Worm (Caenorhabditis elegans) whole organism, young adult: ENCODE data around the gene immt-1.

ENCODE experiments used
- B0019.2 ChIP-seq: fragments of 200-800 bp; sonication (Bioruptor generic); conservative IDR thresholded peaks from 2 replicates; pipeline ENCODE4 v1.3.6; 2022; ENCODE audit warnings: missing genetic modification reagents, missing genetic modification characterization, missing compliant biosample characterization
- B0035.1 ChIP-seq: sonication (generic microtip); optimal IDR thresholded peaks from 2 replicates; lab custom pipeline; 2016; ENCODE audit warnings: missing genetic modification characterization, mild to moderate bottlenecking, missing compliant biosample characterization, missing genotype, missing genetic modification reagents
- F33H1.4 ChIP-seq: fragments of 200-800 bp; sonication (Bioruptor generic); IDR thresholded peaks from 2 replicates; pipeline ENCODE4 v1.3.6; 2022; ENCODE audit warnings: missing genetic modification reagents, missing genetic modification characterization, missing compliant biosample characterization
- F37B4.10 ChIP-seq: fragments of 200-800 bp; sonication (Bioruptor generic); IDR thresholded peaks from 2 replicates; pipeline ENCODE4 v1.3.6; 2022; ENCODE audit warnings: missing genetic modification characterization, missing compliant biosample characterization
- F39B2.1 ChIP-seq: fragments of 200-800 bp; sonication (Bioruptor generic); IDR thresholded peaks from 2 replicates; pipeline ENCODE4 v1.3.6; 2022; ENCODE audit warnings: missing genetic modification reagents, missing genetic modification characterization, missing compliant biosample characterization
- F49E8.2 ChIP-seq: sonication (generic microtip); optimal IDR thresholded peaks from 3 replicates; lab custom pipeline; 2017; ENCODE audit warnings: missing genetic modification characterization, mild to moderate bottlenecking, missing compliant biosample characterization, antibody characterized with exemption, moderate library complexity; ENCODE audit not compliant: insufficient read depth
- F55B11.4 ChIP-seq: sonication (generic microtip); optimal IDR thresholded peaks from 2 replicates; lab custom pipeline; 2016; ENCODE audit warnings: missing compliant biosample characterization, missing genetic modification characterization, borderline replicate concordance; ENCODE audit not compliant: insufficient read depth
- K12H6.12 ChIP-seq: fragments of 200-800 bp; sonication (Bioruptor generic); optimal IDR thresholded peaks from 2 replicates; lab custom pipeline; 2018; ENCODE audit warnings: mild to moderate bottlenecking, missing genetic modification characterization, missing compliant biosample characterization
- Y53F4B.3 ChIP-seq: fragments of 200-800 bp; sonication (Bioruptor generic); IDR thresholded peaks from 2 replicates; pipeline ENCODE4 v1.3.6; 2022; ENCODE audit warnings: missing genetic modification reagents, missing genetic modification characterization, missing compliant biosample characterization
- Y56A3A.18 ChIP-seq: fragments of 200-800 bp; sonication (Bioruptor generic); IDR thresholded peaks from 2 replicates; pipeline ENCODE4 v1.3.6; 2022; ENCODE audit warnings: missing genetic modification reagents, missing genetic modification characterization, missing compliant biosample characterization
- Y67H2A.10 ChIP-seq: fragments of 200-800 bp; sonication (Bioruptor generic); conservative IDR thresholded peaks from 2 replicates; pipeline ENCODE4 v1.3.6; 2022; ENCODE audit warnings: missing genetic modification reagents, missing genetic modification characterization, missing compliant biosample characterization
- ZK185.1 ChIP-seq: sonication (generic microtip); optimal IDR thresholded peaks from 2 replicates; lab custom pipeline; 2016; ENCODE audit warnings: mild to moderate bottlenecking, missing genetic modification characterization, missing compliant biosample characterization; ENCODE audit not compliant: poor library complexity, severe bottlenecking
- ama-1 ChIP-seq, 3 experiments: fragments of 150-350 bp in 1 of 3; sonication (generic microtip) in 2 of 3; optimal IDR thresholded peaks; 2 replicates each; lab custom pipeline; 2014 to 2018; ENCODE audit warnings: missing biosample characterization in 2 of 3, missing genetic modification characterization in 2 of 3, missing genetic modification reagents in 2 of 3
- aptf-3 ChIP-seq: fragments of 200-800 bp; sonication (Bioruptor generic); IDR thresholded peaks from 2 replicates; pipeline ENCODE4 v1.3.6; 2022; ENCODE audit warnings: missing genetic modification characterization, missing compliant biosample characterization
- atf-7 ChIP-seq: sonication (generic microtip); optimal IDR thresholded peaks from 2 replicates; lab custom pipeline; 2017; ENCODE audit warnings: mild to moderate bottlenecking, missing genetic modification characterization, missing compliant biosample characterization
- cebp-1 ChIP-seq, 2 experiments: fragments of 200-800 bp in 1 of 2; sonication (Bioruptor generic) in 1 of 2; sonication (generic microtip) in 1 of 2; IDR thresholded peaks in 1 of 2; optimal IDR thresholded peaks in 1 of 2; 2 replicates each; pipeline versions ENCODE4 v1.3.6 to Lab custom; 2017 to 2022; ENCODE audit warnings: missing compliant biosample characterization in 2 of 2, missing genetic modification characterization in 2 of 2, mild to moderate bottlenecking in 1 of 2, missing genetic modification reagents in 1 of 2, moderate library complexity in 1 of 2
- cebp-2 ChIP-seq: fragments of 200-800 bp; sonication (Bioruptor generic); IDR thresholded peaks from 2 replicates; pipeline ENCODE4 v1.3.6; 2022; ENCODE audit warnings: missing genetic modification characterization, missing compliant biosample characterization
- ceh-40 ChIP-seq: fragments of 200-800 bp; sonication (Bioruptor generic); IDR thresholded peaks from 2 replicates; pipeline ENCODE4 v1.3.6; 2022; ENCODE audit warnings: missing genetic modification characterization, missing compliant biosample characterization
- ceh-91 ChIP-seq: fragments of 200-800 bp; sonication (Bioruptor generic); IDR thresholded peaks from 2 replicates; pipeline ENCODE4 v1.3.6; 2022; ENCODE audit warnings: missing genetic modification reagents, missing genetic modification characterization, missing compliant biosample characterization
- dox-1 ChIP-seq: fragments of 200-800 bp; sonication (Bioruptor generic); IDR thresholded peaks from 2 replicates; pipeline ENCODE4 v1.3.6; 2022; ENCODE audit warnings: missing genetic modification reagents, missing genetic modification characterization, missing compliant biosample characterization
- egrh-3 ChIP-seq: fragments of 200-800 bp; sonication (Bioruptor generic); IDR thresholded peaks from 2 replicates; pipeline ENCODE4 v1.3.6; 2022; ENCODE audit warnings: missing genetic modification reagents, missing genetic modification characterization, missing compliant biosample characterization
- ekl-4 ChIP-seq: fragments of 200-800 bp; sonication (Bioruptor generic); IDR thresholded peaks from 2 replicates; pipeline ENCODE4 v1.3.6; 2022; ENCODE audit warnings: missing genetic modification reagents, missing genetic modification characterization, missing compliant biosample characterization
- gei-17 ChIP-seq: fragments of 200-800 bp; sonication (Bioruptor generic); optimal IDR thresholded peaks from 2 replicates; lab custom pipeline; 2018; ENCODE audit warnings: mild to moderate bottlenecking, missing genetic modification characterization, missing compliant biosample characterization
- him-1 ChIP-seq: sonication (generic microtip); optimal IDR thresholded peaks from 2 replicates; lab custom pipeline; 2016; ENCODE audit warnings: missing genotype, missing genetic modification reagents, missing genetic modification characterization, missing compliant biosample characterization
- hlh-12 ChIP-seq: sonication (generic microtip); optimal IDR thresholded peaks from 2 replicates; lab custom pipeline; 2016; ENCODE audit warnings: missing genetic modification characterization, missing compliant biosample characterization
- hlh-26 ChIP-seq: fragments of 200-800 bp; sonication (Bioruptor generic); conservative IDR thresholded peaks from 2 replicates; pipeline ENCODE4 v1.3.6; 2022; ENCODE audit warnings: missing genetic modification reagents, missing genetic modification characterization, missing compliant biosample characterization
- lag-1 ChIP-seq: fragments of 200-800 bp; sonication (Bioruptor generic); IDR thresholded peaks from 2 replicates; pipeline ENCODE4 v1.3.6; 2022; ENCODE audit warnings: missing genetic modification reagents, missing genetic modification characterization, missing compliant biosample characterization
- lir-1 ChIP-seq: fragments of 200-800 bp; sonication (Bioruptor generic); conservative IDR thresholded peaks from 2 replicates; pipeline ENCODE4 v1.3.6; 2022; ENCODE audit warnings: missing genetic modification reagents, missing genetic modification characterization, missing compliant biosample characterization
- lsl-1 ChIP-seq: fragments of 200-800 bp; sonication (Bioruptor generic); optimal IDR thresholded peaks from 2 replicates; lab custom pipeline; 2018; ENCODE audit warnings: mild to moderate bottlenecking, missing genetic modification characterization, moderate library complexity, missing compliant biosample characterization
- lsy-27 ChIP-seq: sonication (generic microtip); optimal IDR thresholded peaks from 2 replicates; lab custom pipeline; 2017; ENCODE audit warnings: missing genetic modification characterization, mild to moderate bottlenecking, missing compliant biosample characterization, antibody characterized with exemption, missing genotype, borderline replicate concordance; ENCODE audit not compliant: insufficient read depth
- madf-8 ChIP-seq: fragments of 200-800 bp; sonication (Bioruptor generic); conservative IDR thresholded peaks from 2 replicates; pipeline ENCODE4 v1.3.6; 2022; ENCODE audit warnings: missing genetic modification reagents, missing genetic modification characterization, missing compliant biosample characterization
- mcd-1 ChIP-seq: fragments of 200-800 bp; sonication (Bioruptor generic); IDR thresholded peaks from 2 replicates; pipeline ENCODE4 v1.3.6; 2022; ENCODE audit warnings: missing genetic modification reagents, missing genetic modification characterization, missing compliant biosample characterization
- nfya-1 ChIP-seq: sonication (generic microtip); optimal IDR thresholded peaks from 2 replicates; lab custom pipeline; 2017; ENCODE audit warnings: antibody characterized with exemption, missing compliant biosample characterization, missing genetic modification characterization, borderline replicate concordance; ENCODE audit not compliant: insufficient read depth
- nfya-2 ChIP-seq: fragments of 200-800 bp; sonication (Bioruptor generic); IDR thresholded peaks from 2 replicates; pipeline ENCODE4 v1.3.6; 2022; ENCODE audit warnings: missing genetic modification reagents, missing genetic modification characterization, missing compliant biosample characterization
- nhr-120 ChIP-seq: fragments of 200-800 bp; sonication (Bioruptor generic); IDR thresholded peaks from 2 replicates; pipeline ENCODE4 v1.3.6; 2022; ENCODE audit warnings: missing genetic modification characterization, missing compliant biosample characterization
- nhr-179 ChIP-seq: sonication (generic microtip); optimal IDR thresholded peaks from 2 replicates; lab custom pipeline; 2016; ENCODE audit warnings: mild to moderate bottlenecking, missing genetic modification characterization, missing compliant biosample characterization
- pha-4 ChIP-seq: fragments of 150-350 bp; sonication (generic microtip); optimal IDR thresholded peaks from 2 replicates; lab custom pipeline; 2014; ENCODE audit warnings: missing biosample characterization, missing genetic modification reagents, missing genetic modification characterization
- rcor-1 ChIP-seq: fragments of 200-800 bp; sonication (Bioruptor generic); IDR thresholded peaks from 2 replicates; pipeline ENCODE4 v1.3.6; 2022; ENCODE audit warnings: missing genetic modification reagents, missing genetic modification characterization, missing compliant biosample characterization
- repo-1 ChIP-seq: sonication (generic microtip); optimal IDR thresholded peaks from 2 replicates; lab custom pipeline; 2017; ENCODE audit warnings: mild to moderate bottlenecking, missing genetic modification characterization, missing compliant biosample characterization
- snpc-1.1 ChIP-seq: sonication (generic microtip); optimal IDR thresholded peaks from 2 replicates; lab custom pipeline; 2017; ENCODE audit warnings: missing genetic modification characterization, mild to moderate bottlenecking, missing compliant biosample characterization, antibody characterized with exemption, moderate library complexity, missing genotype, missing genetic modification reagents; ENCODE audit not compliant: insufficient read depth
- somi-1 ChIP-seq: fragments of 200-800 bp; sonication (Bioruptor generic); optimal IDR thresholded peaks from 2 replicates; lab custom pipeline; 2018; ENCODE audit warnings: mild to moderate bottlenecking, missing genetic modification characterization, missing compliant biosample characterization
- sptf-2 ChIP-seq: fragments of 200-800 bp; sonication (Bioruptor generic); optimal IDR thresholded peaks from 2 replicates; lab custom pipeline; 2018; ENCODE audit warnings: mild to moderate bottlenecking, missing genetic modification characterization, missing compliant biosample characterization
- tbp1 ChIP-seq: fragments of 200-800 bp; sonication (Bioruptor generic); optimal IDR thresholded peaks from 2 replicates; lab custom pipeline; 2018; ENCODE audit warnings: mild to moderate bottlenecking, missing genetic modification characterization, missing compliant biosample characterization
- tbx-9 ChIP-seq: sonication (generic microtip); optimal IDR thresholded peaks from 2 replicates; lab custom pipeline; 2016; ENCODE audit warnings: borderline replicate concordance, missing genetic modification characterization, inconsistent platforms, missing compliant biosample characterization
- ztf-18 ChIP-seq: sonication (generic microtip); optimal IDR thresholded peaks from 2 replicates; lab custom pipeline; 2016; ENCODE audit warnings: missing genotype, mild to moderate bottlenecking, missing genetic modification characterization, missing compliant biosample characterization
- ztf-28 ChIP-seq: fragments of 200-800 bp; sonication (Bioruptor generic); IDR thresholded peaks from 2 replicates; pipeline ENCODE4 v1.3.6; 2022; ENCODE audit warnings: missing genetic modification reagents, missing genetic modification characterization, missing compliant biosample characterization
- ztf-6 ChIP-seq: fragments of 200-800 bp; sonication (Bioruptor generic); IDR thresholded peaks from 2 replicates; pipeline ENCODE4 v1.3.6; 2022; ENCODE audit warnings: missing genetic modification reagents, missing genetic modification characterization, missing compliant biosample characterization

The immt-1 gene

DNA sequence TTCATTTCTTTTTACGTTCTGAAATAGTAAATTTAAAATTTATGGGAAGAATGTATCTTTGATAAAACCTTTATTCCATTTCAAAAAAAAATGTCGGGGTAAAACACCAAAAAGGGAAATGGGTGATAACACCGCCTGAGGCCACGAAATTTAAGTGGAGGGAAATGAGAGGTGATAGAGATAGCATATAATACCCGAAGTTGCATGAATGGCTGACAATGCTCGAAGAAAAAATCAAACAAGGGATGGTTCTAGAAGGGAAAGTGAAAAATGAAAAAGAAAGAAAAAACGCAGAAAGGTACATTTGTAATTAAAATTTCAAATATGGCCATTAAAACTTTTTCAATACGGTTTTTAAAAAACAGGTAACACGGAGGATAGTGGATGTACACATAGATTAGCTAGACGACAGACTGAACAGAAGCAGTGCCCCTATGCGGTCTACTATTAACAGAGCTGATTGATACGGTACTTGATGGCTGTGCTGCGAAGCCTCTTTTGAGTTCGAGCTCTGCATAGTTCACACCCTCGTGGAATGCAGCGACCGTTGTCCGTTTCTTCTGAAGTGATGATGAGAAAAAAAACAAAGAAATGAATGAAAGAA is 11.3 kb upstream of the immt-1 start (continued):
- no peak for TF ChIP-seq B0019.2 (GFP tag; lab: Robert Waterston, UW)
- no peak for TF ChIP-seq Y53F4B.3 (GFP tag; lab: Robert Waterston, UW)
- no peak for TF ChIP-seq F49E8.2 (tag; lab: Kevin White, UChicago)
- no peak for TF ChIP-seq sptf-2
- TF ChIP-seq F55B11.4 (tag; lab: Kevin White, UChicago): no peak
- no peak for TF ChIP-seq lsl-1
- TF ChIP-seq ztf-6: no peak
- no peak for TF ChIP-seq madf-8
- no peak for TF ChIP-seq B0035.1 (tag; lab: Kevin White, UChicago)
- TF ChIP-seq ZK185.1 (tag; lab: Kevin White, UChicago): peak; percentile 22
- no peak for TF ChIP-seq ceh-40 (GFP tag; lab: Robert Waterston, UW)
- no peak for TF ChIP-seq ekl-4 (GFP tag; lab: Robert Waterston, UW)
- TF ChIP-seq Y56A3A.18 (GFP tag; lab: Robert Waterston, UW): 0 out of 2 replicates have a peak, but pooled peaks have one; percentile 55
- no peak for TF ChIP-seq cebp-1 (GFP tag; IDR thresholded peaks at IDR 0.05; lab: Robert Waterston, UW)
- peak; percentile 47 for TF ChIP-seq cebp-1 (tag; optimal IDR thresholded peaks at IDR 0.05; lab: Kevin White, UChicago)
- no peak for TF ChIP-seq F39B2.1
- TF ChIP-seq nhr-179: no peak
- 0 out of 2 replicates have a peak, but pooled peaks have one; percentile 15 for TF ChIP-seq F37B4.10 (GFP tag; lab: Robert Waterston, UW)
- TF ChIP-seq F33H1.4 (GFP tag; lab: Robert Waterston, UW): no peak
- no peak for TF ChIP-seq snpc-1.1
- TF ChIP-seq tbx-9 (tag; lab: Kevin White, UChicago): no peak
- no peak for TF ChIP-seq nfya-2 (GFP tag; lab: Robert Waterston, UW)
- no peak for TF ChIP-seq mcd-1 (GFP tag; lab: Robert Waterston, UW)
- TF ChIP-seq K12H6.12 (tag; lab: Kevin White, UChicago): no peak
- no peak for TF ChIP-seq Y67H2A.10
- TF ChIP-seq dox-1 (GFP tag; lab: Robert Waterston, UW): no peak
- no peak for TF ChIP-seq pha-4 (tag; lab: Kevin White, UChicago)
- no peak for TF ChIP-seq ceh-91
- no peak for TF ChIP-seq ama-1 (optimal IDR thresholded peaks at IDR 0.05; lab: Kevin White, UChicago)
- TF ChIP-seq ama-1 (GFP tag; optimal IDR thresholded peaks at IDR 0.05; lab: Kevin White, UChicago): no peak
- no peak for TF ChIP-seq ztf-28 (GFP tag; lab: Robert Waterston, UW)
- TF ChIP-seq nfya-1 (tag; lab: Kevin White, UChicago): no peak
- no peak for TF ChIP-seq ztf-18 (tag; lab: Kevin White, UChicago)
- no peak for TF ChIP-seq aptf-3
- no peak for TF ChIP-seq lag-1 (GFP tag; lab: Robert Waterston, UW)
- TF ChIP-seq repo-1 (tag; lab: Kevin White, UChicago): peak; percentile 24
- TF ChIP-seq hlh-12 (tag; lab: Kevin White, UChicago): no peak
- no peak for TF ChIP-seq tbp1 (GFP tag; lab: Kevin White, UChicago)
- TF ChIP-seq somi-1 (GFP tag; lab: Kevin White, UChicago): no peak
- TF ChIP-seq atf-7 (tag; lab: Kevin White, UChicago): no peak
- no peak for TF ChIP-seq hlh-26 (GFP tag; lab: Robert Waterston, UW)
- TF ChIP-seq rcor-1 (GFP tag; lab: Robert Waterston, UW): no peak
- TF ChIP-seq nhr-120 (GFP tag; lab: Robert Waterston, UW): no peak
- no peak for TF ChIP-seq lir-1 (GFP tag; lab: Robert Waterston, UW)
- no peak for TF ChIP-seq lsy-27
- no peak for TF ChIP-seq cebp-2 (GFP tag; lab: Robert Waterston, UW)
- TF ChIP-seq egrh-3 (GFP tag; lab: Robert Waterston, UW): no peak
- no peak for TF ChIP-seq him-1 (tag; lab: Kevin White, UChicago)
- no peak for TF ChIP-seq gei-17 (GFP tag; lab: Kevin White, UChicago)
